Fruit fly (Drosophila melanogaster) whole organism, adult: ENCODE measurements around the gene Ptp10D.

Experiments
- cic ChIP-seq: fragments of 200-800 bp; sonication (Bioruptor generic); optimal IDR thresholded peaks from 2 replicates; lab custom pipeline; 2017; ENCODE audit warnings: missing biosample characterization, mild to moderate bottlenecking, missing genetic modification characterization, moderate library complexity
- ovo ChIP-seq: fragments of 200-800 bp; sonication (Bioruptor generic); optimal IDR thresholded peaks from 2 replicates; lab custom pipeline; 2016; ENCODE audit warnings: missing biosample characterization, missing genetic modification characterization

- peak; percentile 66 for TF ChIP-seq ovo (GFP tag; lab: Kevin White, UChicago)
- TF ChIP-seq cic (GFP tag; lab: Kevin White, UChicago), result peak; percentile 30
These were observed 94.3 kb downstream of the Ptp10D start for dm6 chrX:11715937-11716730.
